Fruit fly (Drosophila melanogaster) whole organism, embryonic: Measurements from ENCODE around the gene CG6106.

ENCODE experiments used
- ATbp ChIP-seq: fragments of 200-800 bp; sonication (Bioruptor generic); optimal IDR thresholded peaks from 2 replicates; lab custom pipeline; 2017; ENCODE audit warnings: missing biosample characterization, mild to moderate bottlenecking, missing genetic modification characterization, missing genetic modification reagents
- Atf6 ChIP-seq: fragments of 200-800 bp; sonication (Bioruptor generic); IDR thresholded peaks from 2 replicates; pipeline ENCODE4 v1.3.6; 2022; ENCODE audit warnings: missing biosample characterization, missing genetic modification characterization
- B-H1 ChIP-seq: fragments of 200-800 bp; sonication (Bioruptor generic); IDR thresholded peaks from 3 replicates; pipeline ENCODE4 v1.3.6; 2022; ENCODE audit warnings: missing biosample characterization, missing genetic modification characterization
- CG1024 ChIP-seq: fragments of 200-800 bp; sonication (Bioruptor generic); IDR thresholded peaks from 2 replicates; pipeline ENCODE4 v1.3.6; 2022; ENCODE audit warnings: missing biosample characterization, missing genetic modification characterization
- CG12155 ChIP-seq: fragments of 200-800 bp; sonication (Bioruptor generic); optimal IDR thresholded peaks from 3 replicates; lab custom pipeline; 2016; ENCODE audit warnings: missing biosample characterization, missing genetic modification characterization
- CG15011 ChIP-seq: fragments of 200-800 bp; sonication (Bioruptor generic); optimal IDR thresholded peaks from 3 replicates; lab custom pipeline; 2018; ENCODE audit warnings: missing biosample characterization, mild to moderate bottlenecking, missing genetic modification characterization
- CG15514 ChIP-seq: fragments of 200-800 bp; sonication (Bioruptor generic); optimal IDR thresholded peaks from 3 replicates; lab custom pipeline; 2017; ENCODE audit warnings: missing biosample characterization, missing genetic modification characterization, mild to moderate bottlenecking, moderate library complexity, missing genetic modification reagents
- CG18599 ChIP-seq: fragments of 200-800 bp; sonication (Bioruptor generic); optimal IDR thresholded peaks from 3 replicates; lab custom pipeline; 2017; ENCODE audit warnings: missing biosample characterization, missing genetic modification characterization, mild to moderate bottlenecking, moderate library complexity, missing genetic modification reagents
- CG31224 ChIP-seq: fragments of 200-800 bp; sonication (Bioruptor generic); IDR thresholded peaks from 2 replicates; pipeline ENCODE4 v1.3.6; 2022; ENCODE audit warnings: missing biosample characterization, missing genetic modification characterization
- CG5180 ChIP-seq: fragments of 200-800 bp; sonication (Bioruptor generic); optimal IDR thresholded peaks from 3 replicates; lab custom pipeline; 2017; ENCODE audit warnings: missing biosample characterization, missing genetic modification characterization, mild to moderate bottlenecking, moderate library complexity, missing genetic modification reagents
- CG7372 ChIP-seq: fragments of 200-800 bp; sonication (Bioruptor generic); IDR thresholded peaks from 2 replicates; pipeline ENCODE4 v1.3.6; 2022; ENCODE audit warnings: missing biosample characterization, missing genetic modification characterization
- CG8290 ChIP-seq, 3 experiments: fragments of 200-800 bp; sonication (Bioruptor generic); optimal IDR thresholded peaks; 2 replicates each; lab custom pipeline; 2016 to 2019; ENCODE audit warnings: missing biosample characterization in 3 of 3, missing genetic modification characterization in 3 of 3, mild to moderate bottlenecking in 2 of 3, moderate library complexity in 1 of 3
- CG8359 ChIP-seq: fragments of 200-800 bp; sonication (Bioruptor generic); optimal IDR thresholded peaks from 2 replicates; lab custom pipeline; 2017; ENCODE audit warnings: missing biosample characterization, mild to moderate bottlenecking, missing genetic modification characterization, borderline replicate concordance
- Dek ChIP-seq: fragments of 200-800 bp; sonication (Bioruptor generic); optimal IDR thresholded peaks from 3 replicates; lab custom pipeline; 2019; ENCODE audit warnings: missing biosample characterization, mild to moderate bottlenecking, missing genetic modification characterization, moderate library complexity
- Doc2 ChIP-seq: fragments of 200-800 bp; sonication (Bioruptor generic); IDR thresholded peaks from 2 replicates; pipeline ENCODE4 v1.3.6; 2022; ENCODE audit warnings: missing biosample characterization, missing genetic modification characterization
- GATAe ChIP-seq: fragments of 200-800 bp; sonication (Bioruptor generic); conservative IDR thresholded peaks from 2 replicates; pipeline ENCODE4 v1.3.6; 2022; ENCODE audit warnings: missing biosample characterization, missing genetic modification characterization
- Hmr ChIP-seq: fragments of 200-800 bp; sonication (Bioruptor generic); optimal IDR thresholded peaks from 3 replicates; lab custom pipeline; 2017; ENCODE audit warnings: mild to moderate bottlenecking, missing biosample characterization, missing genetic modification reagents, missing genetic modification characterization
- Mrtf ChIP-seq: fragments of 200-800 bp; sonication (Bioruptor generic); IDR thresholded peaks from 3 replicates; pipeline ENCODE4 v1.3.6; 2022; ENCODE audit warnings: missing biosample characterization, missing genetic modification characterization
- Oaz ChIP-seq: fragments of 200-800 bp; sonication (Bioruptor generic); IDR thresholded peaks from 2 replicates; pipeline ENCODE4 v1.3.6; 2022; ENCODE audit warnings: missing biosample characterization, missing genetic modification characterization
- Opbp ChIP-seq: fragments of 200-800 bp; sonication (Bioruptor generic); IDR thresholded peaks from 3 replicates; pipeline ENCODE4 v1.3.6; 2022; ENCODE audit warnings: missing biosample characterization, missing genetic modification characterization; ENCODE audit not compliant: partially characterized antibody
- Ptx1 ChIP-seq: fragments of 200-800 bp; sonication (Bioruptor generic); IDR thresholded peaks from 2 replicates; pipeline ENCODE4 v1.3.6; 2022; ENCODE audit warnings: missing biosample characterization, missing genetic modification characterization
- Side ChIP-seq: fragments of 200-800 bp; sonication (Bioruptor generic); optimal IDR thresholded peaks from 2 replicates; lab custom pipeline; 2016; ENCODE audit warnings: missing biosample characterization, missing genetic modification characterization
- Sox102F ChIP-seq: fragments of 200-800 bp; sonication (Bioruptor generic); optimal IDR thresholded peaks from 2 replicates; lab custom pipeline; 2018; ENCODE audit warnings: missing biosample characterization, mild to moderate bottlenecking, missing genetic modification characterization, moderate library complexity
- Vsx1 ChIP-seq: fragments of 200-800 bp; sonication (Bioruptor generic); optimal IDR thresholded peaks from 2 replicates; lab custom pipeline; 2017; ENCODE audit warnings: missing biosample characterization, mild to moderate bottlenecking, missing genetic modification characterization, missing genetic modification reagents
- YL-1 ChIP-seq: fragments of 200-800 bp; sonication (Bioruptor generic); optimal IDR thresholded peaks from 3 replicates; lab custom pipeline; 2017; ENCODE audit warnings: missing biosample characterization, mild to moderate bottlenecking, missing genetic modification characterization
- abd-A ChIP-seq: fragments of 200-800 bp; sonication (Bioruptor generic); optimal IDR thresholded peaks from 3 replicates; lab custom pipeline; 2019; ENCODE audit warnings: missing biosample characterization, mild to moderate bottlenecking, missing genetic modification characterization, moderate library complexity
- ap ChIP-seq: fragments of 200-800 bp; sonication (Bioruptor generic); IDR thresholded peaks from 2 replicates; pipeline ENCODE4 v1.3.6; 2022; ENCODE audit warnings: missing biosample characterization, missing genetic modification characterization
- croc ChIP-seq: fragments of 200-800 bp; sonication (Bioruptor generic); conservative IDR thresholded peaks from 3 replicates; pipeline ENCODE4 v1.3.6; 2022; ENCODE audit warnings: missing biosample characterization, missing genetic modification characterization
- cwo ChIP-seq: fragments of 200-800 bp; sonication (Bioruptor generic); optimal IDR thresholded peaks from 3 replicates; lab custom pipeline; 2017; ENCODE audit warnings: missing biosample characterization, missing genetic modification characterization, mild to moderate bottlenecking, moderate library complexity, missing genetic modification reagents
- danr ChIP-seq: fragments of 200-800 bp; sonication (Bioruptor generic); IDR thresholded peaks from 2 replicates; pipeline ENCODE4 v1.3.6; 2022; ENCODE audit warnings: missing biosample characterization, missing genetic modification characterization
- emc ChIP-seq: fragments of 200-800 bp; sonication (Bioruptor generic); optimal IDR thresholded peaks from 2 replicates; lab custom pipeline; 2016; ENCODE audit warnings: missing biosample characterization, missing genetic modification characterization
- fd64A ChIP-seq: fragments of 200-800 bp; sonication (Bioruptor generic); optimal IDR thresholded peaks from 3 replicates; lab custom pipeline; 2018; ENCODE audit warnings: missing biosample characterization, mild to moderate bottlenecking, missing genetic modification characterization
- gce ChIP-seq: fragments of 200-800 bp; sonication (Bioruptor generic); IDR thresholded peaks from 3 replicates; pipeline ENCODE4 v1.3.6; 2022; ENCODE audit warnings: missing biosample characterization, missing genetic modification characterization
- gem ChIP-seq: fragments of 200-800 bp; sonication (Bioruptor generic); optimal IDR thresholded peaks from 2 replicates; lab custom pipeline; 2019; ENCODE audit warnings: missing biosample characterization, mild to moderate bottlenecking, missing genetic modification characterization, moderate library complexity
- gro ChIP-seq: fragments of 200-800 bp; sonication (Bioruptor generic); optimal IDR thresholded peaks from 2 replicates; lab custom pipeline; 2016; ENCODE audit warnings: missing biosample characterization, missing genetic modification characterization
- ham ChIP-seq: fragments of 200-800 bp; sonication (Bioruptor generic); IDR thresholded peaks from 2 replicates; pipeline ENCODE4 v1.3.6; 2022; ENCODE audit warnings: missing biosample characterization, missing genetic modification characterization
- inv ChIP-seq: fragments of 200-800 bp; sonication (Bioruptor generic); IDR thresholded peaks from 2 replicates; pipeline ENCODE4 v1.3.6; 2022; ENCODE audit warnings: missing biosample characterization, missing genetic modification characterization; ENCODE audit not compliant: partially characterized antibody
- ken ChIP-seq: fragments of 200-800 bp; sonication (Bioruptor generic); IDR thresholded peaks from 3 replicates; pipeline ENCODE4 v1.3.6; 2022; ENCODE audit warnings: missing biosample characterization, missing genetic modification characterization
- lab ChIP-seq: fragments of 200-800 bp; sonication (Bioruptor generic); optimal IDR thresholded peaks from 3 replicates; lab custom pipeline; 2017; ENCODE audit warnings: missing biosample characterization, missing genetic modification characterization, mild to moderate bottlenecking, moderate library complexity, missing genetic modification reagents
- mirr ChIP-seq: fragments of 200-800 bp; sonication (Bioruptor generic); optimal IDR thresholded peaks from 3 replicates; lab custom pipeline; 2018; ENCODE audit warnings: missing biosample characterization, mild to moderate bottlenecking, missing genetic modification characterization
- pb ChIP-seq: fragments of 200-800 bp; sonication (Bioruptor generic); optimal IDR thresholded peaks from 3 replicates; lab custom pipeline; 2016; ENCODE audit warnings: missing biosample characterization, missing genetic modification characterization
- ranshi ChIP-seq: fragments of 200-800 bp; sonication (Bioruptor generic); IDR thresholded peaks from 2 replicates; pipeline ENCODE4 v1.3.6; 2022; ENCODE audit warnings: missing biosample characterization, missing genetic modification characterization
- ro ChIP-seq: fragments of 200-800 bp; sonication (Bioruptor generic); IDR thresholded peaks from 2 replicates; pipeline ENCODE4 v1.3.6; 2022; ENCODE audit warnings: missing biosample characterization, missing genetic modification characterization
- scrt ChIP-seq: fragments of 200-800 bp; sonication (Bioruptor generic); optimal IDR thresholded peaks from 2 replicates; lab custom pipeline; 2018; ENCODE audit warnings: missing biosample characterization, mild to moderate bottlenecking, missing genetic modification characterization, moderate library complexity
- sens ChIP-seq: fragments of 200-800 bp; sonication (Bioruptor generic); peaks from one replicate; lab custom pipeline; 2016; ENCODE audit warnings: missing biosample characterization, missing genetic modification characterization
- sisA ChIP-seq: fragments of 200-800 bp; sonication (Bioruptor generic); IDR thresholded peaks from 2 replicates; pipeline ENCODE4 v1.3.6; 2022; ENCODE audit warnings: missing biosample characterization, missing genetic modification characterization
- tin ChIP-seq: fragments of 200-800 bp; sonication (Bioruptor generic); optimal IDR thresholded peaks from 3 replicates; lab custom pipeline; 2016; ENCODE audit warnings: missing biosample characterization, missing genetic modification characterization

Gene CG6106

dm6 chrX:18341014-18341413, 17.7 kb upstream of the CG6106 start (continued):
- TF ChIP-seq Dek = no peak
- peak; percentile 64 for TF ChIP-seq CG18599 (GFP tag; lab: Kevin White, UChicago)
- peak; percentile 38 for TF ChIP-seq Hmr (GFP tag; lab: Kevin White, UChicago)
- TF ChIP-seq cwo (GFP tag; lab: Kevin White, UChicago) = peak; percentile 31
- TF ChIP-seq Sox102F = peak; percentile 33
- TF ChIP-seq mirr (GFP tag; lab: Kevin White, UChicago) = no peak
- 0 out of 2 replicates have a peak, but pooled peaks have one; percentile 20 for TF ChIP-seq Atf6 (GFP tag; lab: Robert Waterston, UW)
- no peak for TF ChIP-seq CG8359 (GFP tag; lab: Kevin White, UChicago)
- peak; percentile 29 for TF ChIP-seq gem (tag; lab: Kevin White, UChicago)

dm6 chrX:18347641-18348040, 11.0 kb upstream of the CG6106 start:
- TF ChIP-seq pb (no peak), Doc2 (GFP tag; lab: Robert Waterston, UW) (no peak), ham (GFP tag; lab: Robert Waterston, UW) (no peak), danr (no peak), scrt (GFP tag; lab: Kevin White, UChicago) (peak; percentile 92), CG12155 (no peak), B-H1 (GFP tag; lab: Robert Waterston, UW) (no peak)
- TF ChIP-seq, all 482 proteins: peak for 1

- no peak for TF ChIP-seq ranshi (GFP tag; lab: Robert Waterston, UW)
- no peak for TF ChIP-seq Side (GFP tag; lab: Kevin White, UChicago)
- no peak for TF ChIP-seq CG31224 (GFP tag; lab: Robert Waterston, UW)
- no peak for TF ChIP-seq fd64A (GFP tag; lab: Kevin White, UChicago)
- no peak for TF ChIP-seq Vsx1
- TF ChIP-seq ATbp (GFP tag; lab: Kevin White, UChicago) = no peak
- no peak for TF ChIP-seq CG1024 (GFP tag; lab: Robert Waterston, UW)
- no peak for TF ChIP-seq gce
- TF ChIP-seq Opbp (GFP tag; lab: Robert Waterston, UW) = no peak
- TF ChIP-seq ro (GFP tag; lab: Robert Waterston, UW) = no peak
- TF ChIP-seq CG15011 (GFP tag; lab: Kevin White, UChicago) = no peak
- no peak for TF ChIP-seq CG15514 (GFP tag; lab: Kevin White, UChicago)
- TF ChIP-seq GATAe (GFP tag; lab: Robert Waterston, UW) = no peak
- TF ChIP-seq YL-1 (GFP tag; lab: Kevin White, UChicago) = no peak
- no peak for TF ChIP-seq ap
- TF ChIP-seq Ptx1 (GFP tag; lab: Robert Waterston, UW) = no peak
- TF ChIP-seq croc (GFP tag; lab: Robert Waterston, UW) = no peak
- TF ChIP-seq inv (GFP tag; lab: Robert Waterston, UW) = no peak
Measured at dm6 chrX:18350609-18351008, 8.1 kb upstream of the CG6106 start.

- TF ChIP-seq Mrtf = 0 out of 3 replicates have a peak, but pooled peaks have one; percentile 17
- peak; percentile 53; the same call in 1 of the 2 replicates for TF ChIP-seq sisA (GFP tag; lab: Robert Waterston, UW)
- TF ChIP-seq gro (GFP tag; lab: Kevin White, UChicago) = no peak
- TF ChIP-seq lab = peak; percentile 28
- no peak for TF ChIP-seq emc (GFP tag; lab: Kevin White, UChicago)
- TF ChIP-seq CG5180 (GFP tag; lab: Kevin White, UChicago) = no peak
- TF ChIP-seq tin (GFP tag; lab: Kevin White, UChicago) = no peak
- TF ChIP-seq CG7372 (GFP tag; lab: Robert Waterston, UW) = peak; percentile 23; the same call in 1 of the 2 replicates
- peak; percentile 26; the same call in 1 of the 2 replicates for TF ChIP-seq CG1024 (GFP tag; lab: Robert Waterston, UW)
- peak; percentile 1 for TF ChIP-seq abd-A (tag; lab: Kevin White, UChicago)
- TF ChIP-seq sens (GFP tag; lab: Kevin White, UChicago) = peak; percentile 58
- TF ChIP-seq ken (GFP tag; lab: Robert Waterston, UW) = 0 out of 3 replicates have a peak, but pooled peaks have one; percentile 31
- TF ChIP-seq CG8290 (GFP tag; optimal IDR thresholded peaks at IDR 0.05; lab: Kevin White, UChicago) = no peak
- TF ChIP-seq CG8290 (tag; optimal IDR thresholded peaks at IDR 0.05; lab: Kevin White, UChicago) = peak in 1 of 2 experiments; percentile 32
- TF ChIP-seq Oaz (GFP tag; lab: Robert Waterston, UW) = no peak
Measured at dm6 chrX:18356141-18356600, 2.5 kb upstream of the CG6106 start, which contains the start of gene kairos. Gene kairos (minus strand): TSS chrX:18356191.
